Worm (Caenorhabditis elegans) whole organism, L3 larva: ENCODE results near the gene F08F8.9.

Source experiments
- aly-2 ChIP-seq: fragments of 150-350 bp; optimal IDR thresholded peaks from 2 replicates; lab custom pipeline; 2014; ENCODE audit warnings: missing biosample characterization, missing genetic modification characterization
- elt-1 ChIP-seq: fragments of 150-350 bp; optimal IDR thresholded peaks from 2 replicates; lab custom pipeline; 2014; ENCODE audit warnings: missing biosample characterization, missing genetic modification characterization
- nfya-1 ChIP-seq: sonication (generic microtip); optimal IDR thresholded peaks from 2 replicates; lab custom pipeline; 2017; ENCODE audit warnings: missing genetic modification characterization, mild to moderate bottlenecking, missing compliant biosample characterization, antibody characterized with exemption, moderate library complexity; ENCODE audit not compliant: insufficient read depth
- nhr-11 ChIP-seq: fragments of 150-350 bp; optimal IDR thresholded peaks from 2 replicates; lab custom pipeline; 2014; ENCODE audit warnings: missing biosample characterization, missing genetic modification characterization
- nhr-12 ChIP-seq: fragments of 150-350 bp; optimal IDR thresholded peaks from 2 replicates; lab custom pipeline; 2014; ENCODE audit warnings: missing biosample characterization, missing genetic modification characterization
- nhr-77 ChIP-seq: fragments of 150-350 bp; optimal IDR thresholded peaks from 2 replicates; lab custom pipeline; 2014; ENCODE audit warnings: missing biosample characterization, missing genetic modification characterization
- pha-4 ChIP-seq: fragments of 150-350 bp; optimal IDR thresholded peaks from 2 replicates; lab custom pipeline; 2014; ENCODE audit warnings: missing biosample characterization, missing genetic modification reagents, missing genetic modification characterization
- unc-62 ChIP-seq: fragments of 150-350 bp; sonication (generic microtip); optimal IDR thresholded peaks from 4 replicates; lab custom pipeline; 2014; ENCODE audit warnings: missing biosample characterization, missing genetic modification reagents, missing genetic modification characterization
- ztf-4 ChIP-seq: fragments of 150-350 bp; optimal IDR thresholded peaks from 2 replicates; lab custom pipeline; 2014; ENCODE audit warnings: missing biosample characterization, missing genetic modification characterization

DNA sequence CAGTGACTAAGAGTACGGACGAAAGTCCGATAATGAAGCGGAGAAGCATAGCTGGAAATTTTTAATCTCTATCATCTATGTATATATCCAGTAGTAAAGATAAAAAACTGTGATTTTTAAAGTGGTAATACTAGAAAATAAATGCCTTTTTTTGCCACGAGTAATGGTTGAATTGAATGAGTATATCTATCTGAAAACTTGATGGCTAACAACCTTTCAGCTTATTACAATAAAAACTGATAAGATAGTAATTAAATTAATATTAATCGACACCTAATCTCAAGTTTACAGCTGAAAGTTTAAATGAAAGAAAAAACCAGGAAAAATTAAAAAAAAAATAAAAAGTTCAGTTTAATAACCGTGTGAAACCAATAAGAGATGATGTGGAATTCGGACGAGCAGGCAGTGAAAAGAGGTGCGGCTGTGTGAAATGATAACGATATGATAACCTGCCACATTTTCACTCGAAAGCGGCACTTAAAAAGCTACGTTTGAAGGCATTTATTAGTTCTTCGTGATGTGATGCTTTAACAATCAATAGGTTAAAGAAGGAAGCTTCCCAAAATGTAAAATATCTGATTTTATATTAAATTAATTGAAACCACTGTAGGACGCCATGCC is 38.7 kb downstream of the F08F8.9 start, which contains the start of gene nspg-6:
- no peak for TF ChIP-seq ztf-4 (tag; lab: Kevin White, UChicago)
- no peak for TF ChIP-seq nfya-1 (tag; lab: Kevin White, UChicago)
- TF ChIP-seq nhr-11 (tag; lab: Kevin White, UChicago): no peak
- no peak for TF ChIP-seq aly-2 (tag; lab: Kevin White, UChicago)
- TF ChIP-seq unc-62 (GFP tag; lab: Kevin White, UChicago): no peak
- TF ChIP-seq nhr-77 (tag; lab: Kevin White, UChicago): no peak
- TF ChIP-seq elt-1: no peak
- no peak for TF ChIP-seq pha-4 (tag; lab: Kevin White, UChicago)
- no peak for TF ChIP-seq nhr-12 (tag; lab: Kevin White, UChicago)
